Worm (Caenorhabditis elegans) whole organism, late embryonic: Measurements from ENCODE around the gene sra-14.

ENCODE experiments used
- C08G9.2 ChIP-seq: sonication (generic microtip); optimal IDR thresholded peaks from 2 replicates; lab custom pipeline; 2016; ENCODE audit warnings: mild to moderate bottlenecking, missing genetic modification characterization, moderate library complexity, missing compliant biosample characterization
- C38D4.7 ChIP-seq: fragments of 200-800 bp; sonication (Bioruptor generic); optimal IDR thresholded peaks from 2 replicates; lab custom pipeline; 2018; ENCODE audit warnings: mild to moderate bottlenecking, missing genetic modification characterization, moderate library complexity, missing compliant biosample characterization
- K02D7.2 ChIP-seq: sonication (generic microtip); optimal IDR thresholded peaks from 2 replicates; lab custom pipeline; 2017; ENCODE audit warnings: mild to moderate bottlenecking, missing genetic modification characterization, missing compliant biosample characterization
- K09A11.1 ChIP-seq: sonication (generic microtip); optimal IDR thresholded peaks from 2 replicates; lab custom pipeline; 2017; ENCODE audit warnings: antibody characterized with exemption, mild to moderate bottlenecking, missing genetic modification characterization, missing compliant biosample characterization; ENCODE audit not compliant: insufficient read depth
- T23F11.4 ChIP-seq: fragments of 200-800 bp; sonication (Bioruptor generic); optimal IDR thresholded peaks from 2 replicates; lab custom pipeline; 2018; ENCODE audit warnings: mild to moderate bottlenecking, missing genetic modification characterization, missing compliant biosample characterization
- Y22D7AL.16 ChIP-seq: sonication (generic microtip); optimal IDR thresholded peaks from 2 replicates; lab custom pipeline; 2016; ENCODE audit warnings: missing genetic modification characterization, missing compliant biosample characterization
- ama-1 ChIP-seq: fragments of 150-350 bp; optimal IDR thresholded peaks from 2 replicates; lab custom pipeline; 2014
- ceh-18 ChIP-seq: sonication (generic microtip); optimal IDR thresholded peaks from 2 replicates; lab custom pipeline; 2016; ENCODE audit warnings: missing genetic modification characterization, missing compliant biosample characterization
- ceh-19 ChIP-seq: fragments of 200-800 bp; sonication (Bioruptor generic); optimal IDR thresholded peaks from 2 replicates; lab custom pipeline; 2018; ENCODE audit warnings: mild to moderate bottlenecking, missing genetic modification characterization, missing compliant biosample characterization
- ceh-2 ChIP-seq: sonication (generic microtip); optimal IDR thresholded peaks from 2 replicates; lab custom pipeline; 2016; ENCODE audit warnings: missing genotype, missing genetic modification characterization, missing compliant biosample characterization
- ceh-24 ChIP-seq: sonication (generic microtip); optimal IDR thresholded peaks from 2 replicates; lab custom pipeline; 2016; ENCODE audit warnings: mild to moderate bottlenecking, missing genetic modification characterization, missing compliant biosample characterization
- ceh-45 ChIP-seq: fragments of 200-800 bp; sonication (Bioruptor generic); IDR thresholded peaks from 2 replicates; pipeline ENCODE4 v1.3.6; 2022; ENCODE audit warnings: missing genetic modification reagents, missing genetic modification characterization, missing compliant biosample characterization
- ceh-48 ChIP-seq: sonication (generic microtip); optimal IDR thresholded peaks from 2 replicates; lab custom pipeline; 2016; ENCODE audit warnings: missing genetic modification characterization, inconsistent platforms, missing compliant biosample characterization
- elt-2 ChIP-seq: sonication (generic microtip); optimal IDR thresholded peaks from 2 replicates; lab custom pipeline; 2016; ENCODE audit warnings: missing genetic modification reagents, missing genetic modification characterization, missing compliant biosample characterization
- ets-4 ChIP-seq: sonication (generic microtip); optimal IDR thresholded peaks from 2 replicates; lab custom pipeline; 2016; ENCODE audit warnings: missing genetic modification characterization, missing compliant biosample characterization
- eyg-1 ChIP-seq: sonication (generic microtip); optimal IDR thresholded peaks from 2 replicates; lab custom pipeline; 2016; ENCODE audit warnings: missing genotype, missing genetic modification characterization, missing compliant biosample characterization
- fax-1 ChIP-seq: sonication (generic microtip); optimal IDR thresholded peaks from 2 replicates; lab custom pipeline; 2016; ENCODE audit warnings: missing genotype, missing genetic modification characterization, missing compliant biosample characterization
- fkh-6 ChIP-seq: sonication (generic microtip); optimal IDR thresholded peaks from 2 replicates; lab custom pipeline; 2016; ENCODE audit warnings: missing genetic modification characterization, missing compliant biosample characterization
- hlh-15 ChIP-seq: sonication (generic microtip); optimal IDR thresholded peaks from 2 replicates; lab custom pipeline; 2016; ENCODE audit warnings: missing genetic modification characterization, missing compliant biosample characterization
- hlh-30 ChIP-seq: sonication (generic microtip); optimal IDR thresholded peaks from 2 replicates; lab custom pipeline; 2017; ENCODE audit warnings: antibody characterized with exemption, missing genetic modification characterization, missing compliant biosample characterization; ENCODE audit not compliant: insufficient read depth
- hlh-6 ChIP-seq: sonication (generic microtip); optimal IDR thresholded peaks from 2 replicates; lab custom pipeline; 2016; ENCODE audit warnings: missing genotype, missing genetic modification characterization, missing compliant biosample characterization
- lin-11 ChIP-seq: fragments of 200-800 bp; sonication (Bioruptor generic); optimal IDR thresholded peaks from 2 replicates; lab custom pipeline; 2018; ENCODE audit warnings: mild to moderate bottlenecking, missing genetic modification characterization, missing compliant biosample characterization
- nfya-1 ChIP-seq: sonication (generic microtip); optimal IDR thresholded peaks from 2 replicates; lab custom pipeline; 2017; ENCODE audit warnings: missing genetic modification characterization, mild to moderate bottlenecking, missing compliant biosample characterization, antibody characterized with exemption, moderate library complexity
- nhr-11 ChIP-seq: fragments of 150-350 bp; optimal IDR thresholded peaks from 2 replicates; lab custom pipeline; 2014; ENCODE audit warnings: missing biosample characterization, missing genetic modification characterization
- pag-3 ChIP-seq: sonication (generic microtip); optimal IDR thresholded peaks from 2 replicates; lab custom pipeline; 2016; ENCODE audit warnings: missing compliant biosample characterization, missing genetic modification characterization, borderline replicate concordance
- pax-1 ChIP-seq: fragments of 150-350 bp; optimal IDR thresholded peaks from 2 replicates; lab custom pipeline; 2014; ENCODE audit warnings: missing biosample characterization, missing genetic modification characterization
- pqm-1 ChIP-seq: sonication (generic microtip); optimal IDR thresholded peaks from 2 replicates; lab custom pipeline; 2016; ENCODE audit warnings: missing genetic modification characterization, missing compliant biosample characterization
- ref-2 ChIP-seq: sonication (generic microtip); optimal IDR thresholded peaks from 2 replicates; lab custom pipeline; 2016; ENCODE audit warnings: missing genetic modification characterization, missing compliant biosample characterization
- sox-4 ChIP-seq: sonication (generic microtip); optimal IDR thresholded peaks from 2 replicates; lab custom pipeline; 2017; ENCODE audit warnings: mild to moderate bottlenecking, missing genetic modification characterization, inconsistent platforms, missing compliant biosample characterization
- syd-9 ChIP-seq: sonication (generic microtip); optimal IDR thresholded peaks from 2 replicates; lab custom pipeline; 2016; ENCODE audit warnings: mild to moderate bottlenecking, missing genetic modification characterization, moderate library complexity, missing compliant biosample characterization
- ttx-3 ChIP-seq: sonication (generic microtip); optimal IDR thresholded peaks from 2 replicates; lab custom pipeline; 2016; ENCODE audit warnings: missing genetic modification reagents, missing genetic modification characterization, missing compliant biosample characterization
- unc-42 ChIP-seq: sonication (generic microtip); optimal IDR thresholded peaks from 2 replicates; lab custom pipeline; 2016; ENCODE audit warnings: missing genotype, missing genetic modification characterization, missing compliant biosample characterization
- zip-5 ChIP-seq: sonication (generic microtip); optimal IDR thresholded peaks from 2 replicates; lab custom pipeline; 2016; ENCODE audit warnings: missing genetic modification characterization, missing compliant biosample characterization
- ztf-16 ChIP-seq: sonication (generic microtip); optimal IDR thresholded peaks from 2 replicates; lab custom pipeline; 2017; ENCODE audit warnings: missing genetic modification characterization, missing compliant biosample characterization

sra-14 gene

ce11 chrII:12884972-12885371 is at the start of gene sra-14:
TSS of gene sra-14 (plus strand) at chrII:12885272.
- no peak for TF ChIP-seq lin-11 (tag; lab: Kevin White, UChicago)
- TF ChIP-seq elt-2 (tag; lab: Kevin White, UChicago), result no peak
- TF ChIP-seq C08G9.2 (tag; lab: Kevin White, UChicago), result no peak
- TF ChIP-seq Y22D7AL.16 (tag; lab: Kevin White, UChicago), result no peak
- no peak for TF ChIP-seq syd-9 (tag; lab: Kevin White, UChicago)
- no peak for TF ChIP-seq ttx-3

ce11 chrII:12840057-12840456 is 45.0 kb upstream of the sra-14 start, which contains the start of gene lgc-35:
TSS of gene lgc-35 (minus strand) at chrII:12840157.
- TF ChIP-seq ets-4 (tag; lab: Kevin White, UChicago), result no peak

ce11 chrII:12847736-12848135 is 37.3 kb upstream of the sra-14 start, which contains the start of gene pes-10:
TSS of gene pes-10 (minus strand) at chrII:12847836.
- TF ChIP-seq K09A11.1 (tag; lab: Kevin White, UChicago) (no peak), ets-4 (tag; lab: Kevin White, UChicago) (no peak), pag-3 (tag; lab: Kevin White, UChicago) (no peak), ceh-2 (tag; lab: Kevin White, UChicago) (no peak), pqm-1 (tag; lab: Kevin White, UChicago) (no peak), K02D7.2 (tag; lab: Kevin White, UChicago) (no peak), unc-42 (tag; lab: Kevin White, UChicago) (no peak), ttx-3 (no peak), T23F11.4 (GFP tag; lab: Kevin White, UChicago) (no peak), fkh-6 (tag; lab: Kevin White, UChicago) (no peak), C38D4.7 (no peak), eyg-1 (tag; lab: Kevin White, UChicago) (no peak), nhr-11 (tag; lab: Kevin White, UChicago) (no peak), elt-2 (tag; lab: Kevin White, UChicago) (no peak), ceh-19 (GFP tag; lab: Kevin White, UChicago) (no peak)

- no peak for TF ChIP-seq zip-5 (tag; lab: Kevin White, UChicago)
- no peak for TF ChIP-seq sox-4
- TF ChIP-seq ref-2 (tag; lab: Kevin White, UChicago), result no peak
- TF ChIP-seq ceh-45 (GFP tag; lab: Robert Waterston, UW), result no peak
- TF ChIP-seq nhr-11 (tag; lab: Kevin White, UChicago), result no peak
- TF ChIP-seq ceh-48, result no peak
- TF ChIP-seq K02D7.2 (tag; lab: Kevin White, UChicago), result no peak
- TF ChIP-seq unc-42 (tag; lab: Kevin White, UChicago), result no peak
- no peak for TF ChIP-seq pax-1
- TF ChIP-seq hlh-30 (tag; lab: Kevin White, UChicago), result no peak
- TF ChIP-seq ama-1 (lab: Kevin White, UChicago), result no peak
- no peak for TF ChIP-seq ztf-16 (tag; lab: Kevin White, UChicago)
- no peak for TF ChIP-seq hlh-15
- no peak for TF ChIP-seq ceh-24
- TF ChIP-seq Y22D7AL.16 (tag; lab: Kevin White, UChicago), result no peak
- no peak for TF ChIP-seq nfya-1 (tag; lab: Kevin White, UChicago)
- no peak for TF ChIP-seq lin-11 (tag; lab: Kevin White, UChicago)
- no peak for TF ChIP-seq ceh-18
- no peak for TF ChIP-seq ttx-3
Observed at ce11 chrII:12850129-12850528, 34.9 kb upstream of the sra-14 start, which contains the start of gene Y46G5A.28. TSS of gene Y46G5A.28 (plus strand) at chrII:12850429.

ce11 chrII:12855900-12856299 is 29.2 kb upstream of the sra-14 start, which contains the start of gene Y46G5A.29:
TSS of gene Y46G5A.29 (plus strand) at chrII:12856200.
- TF ChIP-seq nfya-1 (tag; lab: Kevin White, UChicago) (no peak), K09A11.1 (tag; lab: Kevin White, UChicago) (no peak), zip-5 (tag; lab: Kevin White, UChicago) (no peak), fax-1 (tag; lab: Kevin White, UChicago) (no peak), hlh-6 (no peak)
